Worm (Caenorhabditis elegans): ENCODE data around the gene K03H1.7.

ce11 chrIII:9941020-9941674 is 6.1 kb upstream of the K03H1.7 start, which contains the start of the genes K03H1.9 and K03H1.12:
- no peak for TF ChIP-seq ama-1 (optimal IDR thresholded peaks at IDR 0.05)
- no peak for TF ChIP-seq flt-1 (GFP tag; IDR thresholded peaks at IDR 0.05)
- no peak for TF ChIP-seq ets-7 (tag; optimal IDR thresholded peaks at IDR 0.05)
- no peak for TF ChIP-seq ceh-36 (tag; optimal IDR thresholded peaks at IDR 0.05)
- no peak for TF ChIP-seq B0310.2 (tag; optimal IDR thresholded peaks at IDR 0.05)
- no peak for TF ChIP-seq hmbx-1 (tag; optimal IDR thresholded peaks at IDR 0.05)
- no peak for TF ChIP-seq aly-1 (tag; optimal IDR thresholded peaks at IDR 0.05)
- TF ChIP-seq tra-4 (tag; optimal IDR thresholded peaks at IDR 0.05): no peak
- no peak for TF ChIP-seq F13C5.2 (tag; optimal IDR thresholded peaks at IDR 0.05)
- TF ChIP-seq hnd-1 (tag; optimal IDR thresholded peaks at IDR 0.05): no peak
- TF ChIP-seq scrt-1 (GFP tag; IDR thresholded peaks at IDR 0.05): no peak
